Fruit fly (Drosophila melanogaster) whole organism, adult: Measurements from ENCODE around the gene CG6026.

Experiments used
- CG11617 ChIP-seq: fragments of 200-800 bp; sonication (Bioruptor generic); optimal IDR thresholded peaks from 2 replicates; lab custom pipeline; 2017; ENCODE audit warnings: mild to moderate bottlenecking, missing biosample characterization, missing genetic modification reagents, missing genetic modification characterization
- CG12768 ChIP-seq: fragments of 200-800 bp; sonication (Bioruptor generic); optimal IDR thresholded peaks from 2 replicates; lab custom pipeline; 2017; ENCODE audit warnings: missing biosample characterization, missing genetic modification characterization, mild to moderate bottlenecking, moderate library complexity, missing genetic modification reagents
- CG14711 ChIP-seq: fragments of 200-800 bp; sonication (Bioruptor generic); optimal IDR thresholded peaks from 2 replicates; lab custom pipeline; 2018; ENCODE audit warnings: missing biosample characterization, mild to moderate bottlenecking, missing genetic modification characterization, moderate library complexity
- CG1620 ChIP-seq: fragments of 200-800 bp; sonication (Bioruptor generic); optimal IDR thresholded peaks from 2 replicates; lab custom pipeline; 2016; ENCODE audit warnings: missing biosample characterization, missing genetic modification characterization
- CG33017 ChIP-seq: fragments of 200-800 bp; sonication (Bioruptor generic); optimal IDR thresholded peaks from 2 replicates; lab custom pipeline; 2018; ENCODE audit warnings: missing biosample characterization, mild to moderate bottlenecking, missing genetic modification characterization, moderate library complexity
- CG5204 ChIP-seq: fragments of 200-800 bp; sonication (Bioruptor generic); optimal IDR thresholded peaks from 2 replicates; lab custom pipeline; 2016; ENCODE audit warnings: missing biosample characterization, missing genetic modification characterization
- CG7045 ChIP-seq: fragments of 200-800 bp; sonication (Bioruptor generic); optimal IDR thresholded peaks from 2 replicates; lab custom pipeline; 2017; ENCODE audit warnings: missing biosample characterization, mild to moderate bottlenecking, missing genetic modification characterization
- CG7101 ChIP-seq: fragments of 200-800 bp; sonication (Bioruptor generic); optimal IDR thresholded peaks from 2 replicates; lab custom pipeline; 2018; ENCODE audit warnings: missing biosample characterization, mild to moderate bottlenecking, missing genetic modification characterization, moderate library complexity
- Clk ChIP-seq: fragments of 200-800 bp; sonication (Bioruptor generic); optimal IDR thresholded peaks from 2 replicates; lab custom pipeline; 2017; ENCODE audit warnings: missing biosample characterization, missing genetic modification characterization
- Crg-1 ChIP-seq: fragments of 200-800 bp; sonication (Bioruptor generic); optimal IDR thresholded peaks from 2 replicates; lab custom pipeline; 2016; ENCODE audit warnings: missing biosample characterization, missing genetic modification characterization
- Hr96 ChIP-seq: fragments of 200-800 bp; sonication (Bioruptor generic); optimal IDR thresholded peaks from 2 replicates; lab custom pipeline; 2016; ENCODE audit warnings: missing biosample characterization, missing genetic modification characterization
- Mnt ChIP-seq: fragments of 200-800 bp; sonication (Bioruptor generic); optimal IDR thresholded peaks from 2 replicates; lab custom pipeline; 2016; ENCODE audit warnings: missing biosample characterization, mild to moderate bottlenecking, missing genetic modification characterization
- bab1 ChIP-seq: fragments of 200-800 bp; sonication (Bioruptor generic); optimal IDR thresholded peaks from 3 replicates; lab custom pipeline; 2019; ENCODE audit warnings: missing biosample characterization, mild to moderate bottlenecking, missing genetic modification characterization, moderate library complexity
- cic ChIP-seq: fragments of 200-800 bp; sonication (Bioruptor generic); optimal IDR thresholded peaks from 2 replicates; lab custom pipeline; 2017; ENCODE audit warnings: missing biosample characterization, mild to moderate bottlenecking, missing genetic modification characterization, moderate library complexity
- cnc ChIP-seq, 2 experiments: fragments of >200 bp; optimal IDR thresholded peaks; 2 replicates each; lab custom pipeline; 2017
- kay ChIP-seq: fragments of 200-800 bp; sonication (Bioruptor generic); peaks from one replicate; lab custom pipeline; 2016; ENCODE audit warnings: missing biosample characterization, missing genetic modification characterization, borderline replicate concordance
- ovo ChIP-seq: fragments of 200-800 bp; sonication (Bioruptor generic); optimal IDR thresholded peaks from 2 replicates; lab custom pipeline; 2016; ENCODE audit warnings: missing biosample characterization, missing genetic modification characterization
- pad ChIP-seq: fragments of 200-800 bp; sonication (Bioruptor generic); optimal IDR thresholded peaks from 3 replicates; lab custom pipeline; 2017; ENCODE audit warnings: missing biosample characterization, missing genetic modification characterization, mild to moderate bottlenecking, moderate library complexity, missing genetic modification reagents
- tj ChIP-seq: fragments of 200-800 bp; sonication (Bioruptor generic); optimal IDR thresholded peaks from 3 replicates; lab custom pipeline; 2017; ENCODE audit warnings: missing biosample characterization, mild to moderate bottlenecking, missing genetic modification characterization, moderate library complexity
- toe ChIP-seq: fragments of 200-800 bp; sonication (Bioruptor generic); optimal IDR thresholded peaks from 2 replicates; lab custom pipeline; 2016; ENCODE audit warnings: missing biosample characterization, missing genetic modification characterization

CG6026 gene

DNA sequence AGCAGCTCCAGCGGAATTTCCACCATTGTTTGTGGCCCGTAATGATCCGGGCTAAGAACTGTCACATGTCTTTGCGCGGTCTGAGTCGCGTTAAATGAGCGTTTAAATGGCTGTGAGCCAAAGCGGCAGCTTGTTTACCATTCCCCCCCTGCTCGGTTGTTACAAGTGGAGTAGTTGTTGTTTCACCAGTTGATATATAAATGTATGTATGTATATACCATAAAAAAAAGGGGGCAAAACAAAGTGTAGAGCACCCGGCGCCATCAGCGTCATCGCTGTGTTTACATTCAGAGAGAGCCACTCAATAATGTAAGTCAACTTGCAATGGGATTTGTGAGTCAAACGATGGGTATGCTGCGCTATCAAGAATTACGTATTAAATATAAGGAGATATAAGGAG, 23.5 kb downstream of the CG6026 start:
- TF ChIP-seq kay (no peak), Hr96 (GFP tag; lab: Kevin White, UChicago) (peak; percentile 8), Clk (no peak), tj (GFP tag; lab: Kevin White, UChicago) (peak; percentile 10), cnc (optimal IDR thresholded peaks at IDR 0.05; lab: Kevin White, UChicago) (no peak)

DNA sequence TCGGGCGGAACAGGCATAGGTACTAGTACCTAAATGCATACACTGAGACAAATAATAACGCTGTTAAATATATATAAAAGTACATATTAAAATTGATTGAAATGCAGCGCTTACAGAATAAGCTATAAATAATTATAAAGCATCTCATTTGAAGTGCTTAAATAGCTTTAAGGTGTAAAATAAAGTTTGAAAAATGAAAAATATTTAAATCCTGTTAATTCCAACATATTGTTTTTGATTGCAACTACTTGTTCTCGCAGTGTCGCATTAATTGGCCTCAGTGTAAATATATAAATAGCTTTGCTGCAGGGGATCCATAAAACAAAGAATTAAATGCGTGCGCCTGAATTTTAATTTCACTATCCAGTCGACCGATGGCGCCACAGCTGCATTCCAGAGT, 25.0 kb downstream of the CG6026 start:
- TF ChIP-seq Mnt (no peak), toe (no peak), CG33017 (tag; lab: Kevin White, UChicago) (no peak), ovo (GFP tag; lab: Kevin White, UChicago) (no peak), CG5204 (no peak), CG7101 (tag; lab: Kevin White, UChicago) (no peak)

DNA sequence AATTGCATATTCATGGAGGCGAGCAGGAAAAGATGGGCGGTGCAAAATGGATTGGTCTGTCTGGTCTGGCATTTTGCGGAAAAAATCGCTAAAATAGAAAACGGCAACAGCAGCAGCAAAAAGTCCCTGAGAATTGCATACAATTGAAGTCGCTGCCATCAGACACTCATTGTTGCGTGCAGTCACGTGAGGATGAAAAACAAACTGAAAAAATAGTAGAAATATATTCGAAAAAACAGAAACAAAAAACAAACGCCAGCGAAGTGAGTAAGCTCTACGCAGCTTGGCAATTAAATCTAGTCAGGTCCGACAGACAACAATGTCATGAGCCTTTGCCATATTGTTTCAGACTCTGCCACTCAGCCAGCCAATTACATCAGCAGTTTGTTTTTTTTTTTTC, 25.9 kb downstream of the CG6026 start:
- TF ChIP-seq pad (GFP tag; lab: Kevin White, UChicago) (no peak), kay (no peak), Clk (no peak), CG5204 (no peak), CG7045 (GFP tag; lab: Kevin White, UChicago) (no peak), Crg-1 (GFP tag; lab: Kevin White, UChicago) (no peak)

DNA sequence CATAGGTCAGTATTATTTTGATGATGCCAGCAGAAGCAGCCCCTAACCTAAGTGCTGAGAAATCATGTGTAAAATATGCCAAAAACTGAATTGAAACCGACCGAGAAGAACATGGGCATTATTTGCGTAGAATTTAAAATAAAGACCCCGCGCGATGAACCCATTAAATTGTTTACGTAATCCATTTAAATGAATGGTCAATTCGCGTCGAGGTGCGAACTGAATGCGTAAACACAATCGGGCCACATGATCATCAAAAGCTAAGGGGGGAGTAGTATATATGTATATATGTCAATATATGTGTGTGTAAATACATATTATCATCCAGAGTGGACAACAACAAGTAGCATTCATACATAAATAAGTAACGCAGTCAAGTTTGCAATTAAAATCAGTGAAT, 26.8 kb downstream of the CG6026 start:
- no peak for TF ChIP-seq Hr96 (GFP tag; lab: Kevin White, UChicago)
- TF ChIP-seq pad (GFP tag; lab: Kevin White, UChicago): no peak
- no peak for TF ChIP-seq cic (GFP tag; lab: Kevin White, UChicago)
- no peak for TF ChIP-seq CG5204
- TF ChIP-seq tj (GFP tag; lab: Kevin White, UChicago): peak; percentile 85
- TF ChIP-seq kay: peak; percentile 25
- TF ChIP-seq CG14711 (tag; lab: Kevin White, UChicago): no peak
- no peak for TF ChIP-seq Crg-1 (GFP tag; lab: Kevin White, UChicago)
- TF ChIP-seq ovo (GFP tag; lab: Kevin White, UChicago): no peak
- TF ChIP-seq toe: no peak
- no peak for TF ChIP-seq CG11617
- no peak for TF ChIP-seq CG1620

DNA sequence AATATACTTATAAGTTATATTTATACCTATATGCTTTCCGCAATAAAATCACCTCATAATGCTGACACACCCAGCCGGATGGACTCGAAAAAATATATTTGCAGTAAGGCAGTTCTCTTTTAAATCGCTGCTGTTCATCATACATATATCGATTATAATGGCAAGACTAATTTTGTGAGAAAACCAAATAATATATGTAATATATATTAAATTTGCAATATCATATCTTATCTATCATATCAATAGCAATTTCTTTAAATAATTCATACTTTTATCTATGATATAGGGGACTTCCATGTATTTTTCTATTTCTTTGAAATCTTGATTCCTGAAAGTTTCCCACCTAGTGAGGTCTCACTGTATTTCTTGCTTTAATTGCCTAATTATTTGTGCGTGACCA, 29.2 kb downstream of the CG6026 start:
- TF ChIP-seq kay (peak; percentile 61), tj (GFP tag; lab: Kevin White, UChicago) (peak; percentile 46), CG7101 (tag; lab: Kevin White, UChicago) (no peak), ovo (GFP tag; lab: Kevin White, UChicago) (no peak), CG33017 (tag; lab: Kevin White, UChicago) (no peak), Mnt (no peak)

DNA sequence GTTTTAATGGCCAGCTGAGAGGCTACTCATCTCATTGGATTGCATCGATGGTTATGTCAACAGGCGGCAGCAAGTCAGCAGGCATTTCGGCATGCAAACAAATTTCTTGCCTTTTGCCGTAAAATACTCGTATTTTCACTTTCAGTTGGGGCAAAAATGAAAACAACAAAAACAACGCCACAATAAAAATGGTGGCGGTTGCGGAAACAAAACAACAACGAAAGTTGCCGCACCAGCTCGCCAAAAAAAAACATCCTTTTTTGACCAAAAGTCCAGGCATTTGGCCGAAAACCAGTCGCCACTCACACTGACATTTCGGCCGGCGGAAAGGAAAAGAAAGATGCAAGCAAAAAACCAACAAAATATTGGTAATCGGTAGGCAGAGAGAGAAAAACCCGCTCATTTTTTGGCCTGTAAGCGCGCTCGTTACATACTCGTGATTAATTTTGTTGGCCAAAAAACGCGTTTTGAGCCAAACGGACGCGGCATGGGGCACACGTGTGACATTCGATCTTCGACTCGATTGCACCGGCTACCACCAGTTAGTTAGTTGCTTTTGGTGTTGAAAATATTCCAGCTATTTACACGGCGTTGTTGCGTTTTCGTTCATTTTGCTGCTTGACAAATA, 30.8 kb downstream of the CG6026 start:
- no peak for TF ChIP-seq CG11617
- TF ChIP-seq CG7101 (tag; lab: Kevin White, UChicago): no peak
- no peak for TF ChIP-seq cnc (optimal IDR thresholded peaks at IDR 0.05; lab: Kevin White, UChicago)
- no peak for TF ChIP-seq CG1620
- TF ChIP-seq CG5204: no peak
- no peak for TF ChIP-seq kay
- no peak for TF ChIP-seq Mnt
- no peak for TF ChIP-seq toe
- TF ChIP-seq Hr96 (GFP tag; lab: Kevin White, UChicago): no peak
- TF ChIP-seq Clk: no peak
- no peak for TF ChIP-seq CG33017 (tag; lab: Kevin White, UChicago)
- TF ChIP-seq CG12768 (GFP tag; lab: Kevin White, UChicago): no peak

DNA sequence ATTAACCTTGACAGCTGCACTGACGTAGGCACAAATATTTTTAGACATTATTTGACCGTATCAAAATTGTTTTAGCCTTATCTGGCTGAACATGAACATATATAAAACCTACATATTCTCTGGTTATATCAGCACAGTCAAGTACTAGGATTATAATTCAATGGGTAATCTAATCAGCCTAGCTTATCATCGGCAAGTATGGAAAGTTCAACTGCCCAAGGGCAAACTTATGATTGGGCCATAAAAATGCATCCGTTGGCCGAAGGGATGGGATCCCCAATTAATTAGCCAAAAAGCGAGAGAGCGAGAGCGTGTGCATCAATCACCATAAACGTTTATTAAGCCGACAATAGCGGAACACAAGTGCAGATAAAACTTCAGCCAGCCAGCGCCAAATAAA, 32.1 kb downstream of the CG6026 start:
- TF ChIP-seq cic (GFP tag; lab: Kevin White, UChicago) (peak; percentile 2), Mnt (no peak)

DNA sequence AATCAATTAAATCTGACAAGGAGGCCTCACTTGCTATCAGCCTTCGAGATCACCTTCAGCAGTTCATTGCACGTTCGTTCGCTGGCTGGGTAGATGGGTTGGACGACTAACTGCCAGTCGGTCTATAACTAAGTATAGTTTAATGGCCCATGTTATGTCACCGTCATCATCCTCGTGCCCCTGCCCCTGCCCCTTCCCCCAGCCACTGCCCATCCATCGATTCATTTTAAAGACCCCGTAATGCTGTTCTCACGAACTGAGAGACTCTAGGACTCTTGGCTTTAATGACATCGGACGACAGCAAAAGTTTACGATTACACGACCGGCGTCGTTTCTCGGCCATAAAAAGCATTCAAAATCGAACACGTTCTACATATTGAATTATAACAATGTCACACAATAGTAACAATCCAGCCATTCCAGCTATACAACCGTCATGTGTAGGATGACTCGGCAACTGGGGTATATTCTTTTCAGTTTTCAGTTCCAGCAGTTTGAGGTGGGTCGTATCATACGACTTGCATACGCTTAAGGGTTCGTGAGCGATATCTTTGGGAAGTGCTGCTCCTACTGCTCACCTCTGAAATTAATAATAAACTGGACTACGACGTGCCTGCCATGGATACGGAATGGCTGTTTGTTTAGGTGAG, 33.8 kb downstream of the CG6026 start:
- TF ChIP-seq Clk (no peak), cic (GFP tag; lab: Kevin White, UChicago) (peak; percentile 25), CG14711 (tag; lab: Kevin White, UChicago) (no peak), CG1620 (no peak), CG5204 (no peak), cnc (optimal IDR thresholded peaks at IDR 0.05; lab: Kevin White, UChicago) (peak in 1 of 2 experiments; percentile 55), Hr96 (GFP tag; lab: Kevin White, UChicago) (no peak), ovo (GFP tag; lab: Kevin White, UChicago) (no peak), pad (GFP tag; lab: Kevin White, UChicago) (no peak), tj (GFP tag; lab: Kevin White, UChicago) (no peak), Crg-1 (GFP tag; lab: Kevin White, UChicago) (no peak), Mnt (no peak), CG12768 (GFP tag; lab: Kevin White, UChicago) (no peak), CG7101 (tag; lab: Kevin White, UChicago) (no peak), bab1 (GFP tag; lab: Kevin White, UChicago) (no peak), toe (no peak), CG33017 (tag; lab: Kevin White, UChicago) (no peak)
